Worm (Caenorhabditis elegans) whole organism, L2 larva: ENCODE results near the gene tbc-14.

ENCODE experiments used
- F13H6.1 ChIP-seq: sonication (generic microtip); optimal IDR thresholded peaks from 2 replicates; lab custom pipeline; 2016; ENCODE audit warnings: missing genetic modification characterization, missing compliant biosample characterization
- R02D3.7 ChIP-seq: fragments of 150-350 bp; optimal IDR thresholded peaks from 2 replicates; lab custom pipeline; 2014; ENCODE audit warnings: missing biosample characterization, missing genetic modification characterization
- Y55F3AM.14 ChIP-seq: fragments of 200-800 bp; sonication (Bioruptor generic); optimal IDR thresholded peaks from 2 replicates; lab custom pipeline; 2018; ENCODE audit warnings: mild to moderate bottlenecking, missing genetic modification characterization, missing compliant biosample characterization
- ZK546.5 ChIP-seq: sonication (generic microtip); optimal IDR thresholded peaks from 2 replicates; lab custom pipeline; 2017; ENCODE audit warnings: missing biosample characterization, missing genetic modification characterization
- alr-1 ChIP-seq: fragments of 150-350 bp; optimal IDR thresholded peaks from 2 replicates; lab custom pipeline; 2014; ENCODE audit warnings: missing biosample characterization, missing genetic modification characterization
- aly-2 ChIP-seq: fragments of 150-350 bp; optimal IDR thresholded peaks from 2 replicates; lab custom pipeline; 2014; ENCODE audit warnings: missing biosample characterization, missing genetic modification characterization
- ama-1 ChIP-seq: fragments of 150-350 bp; optimal IDR thresholded peaks from 2 replicates; lab custom pipeline; 2018; ENCODE audit warnings: inconsistent platforms
- ceh-16 ChIP-seq: fragments of 150-350 bp; optimal IDR thresholded peaks from 2 replicates; lab custom pipeline; 2014; ENCODE audit warnings: missing biosample characterization, missing genetic modification characterization
- ceh-82 ChIP-seq: fragments of 150-350 bp; optimal IDR thresholded peaks from 2 replicates; lab custom pipeline; 2014; ENCODE audit warnings: missing biosample characterization, missing genetic modification characterization
- crh-2 ChIP-seq: sonication (generic microtip); optimal IDR thresholded peaks from 2 replicates; lab custom pipeline; 2017; ENCODE audit warnings: missing biosample characterization, missing genetic modification characterization
- dmd-4 ChIP-seq: sonication (generic microtip); optimal IDR thresholded peaks from 2 replicates; lab custom pipeline; 2017; ENCODE audit warnings: missing biosample characterization, missing genetic modification characterization
- elt-1 ChIP-seq: fragments of 150-350 bp; optimal IDR thresholded peaks from 2 replicates; lab custom pipeline; 2014; ENCODE audit warnings: missing biosample characterization, missing genetic modification characterization
- gmeb-1 ChIP-seq: fragments of 150-350 bp; optimal IDR thresholded peaks from 2 replicates; lab custom pipeline; 2014; ENCODE audit warnings: missing biosample characterization, missing genetic modification characterization
- lin-11 ChIP-seq: fragments of 150-350 bp; sonication (generic microtip); optimal IDR thresholded peaks from 2 replicates; lab custom pipeline; 2014; ENCODE audit warnings: missing biosample characterization, missing genetic modification characterization, inconsistent platforms, mixed read lengths
- lin-13 ChIP-seq: fragments of 150-350 bp; optimal IDR thresholded peaks from 2 replicates; lab custom pipeline; 2014; ENCODE audit warnings: missing biosample characterization, missing genetic modification reagents, missing genetic modification characterization
- lin-39 ChIP-seq: fragments of 150-350 bp; optimal IDR thresholded peaks from 2 replicates; lab custom pipeline; 2014; ENCODE audit warnings: missing biosample characterization, missing genetic modification reagents, missing genetic modification characterization
- lsy-2 ChIP-seq, 2 experiments: fragments of 150-350 bp in 1 of 2; sonication (generic microtip) in 1 of 2; optimal IDR thresholded peaks; 2 replicates each; lab custom pipeline; 2014 to 2017; ENCODE audit warnings: missing biosample characterization in 2 of 2, missing genetic modification characterization in 2 of 2
- mab-5 ChIP-seq: fragments of 150-350 bp; optimal IDR thresholded peaks from 2 replicates; lab custom pipeline; 2014; ENCODE audit warnings: missing biosample characterization, missing genetic modification characterization
- mbf-1 ChIP-seq: sonication (generic microtip); optimal IDR thresholded peaks from 2 replicates; lab custom pipeline; 2017; ENCODE audit warnings: missing biosample characterization, missing genetic modification characterization
- mdl-1 ChIP-seq, 2 experiments: fragments of 150-350 bp in 1 of 2; sonication (generic microtip) in 1 of 2; optimal IDR thresholded peaks; 2 replicates each; lab custom pipeline; 2017; ENCODE audit warnings: missing biosample characterization in 2 of 2, missing genetic modification characterization in 2 of 2
- nhr-10 ChIP-seq: sonication (generic microtip); optimal IDR thresholded peaks from 2 replicates; lab custom pipeline; 2017; ENCODE audit warnings: missing biosample characterization, missing genetic modification characterization
- nhr-11 ChIP-seq: fragments of 150-350 bp; optimal IDR thresholded peaks from 2 replicates; lab custom pipeline; 2014; ENCODE audit warnings: missing biosample characterization, missing genetic modification characterization
- nhr-21 ChIP-seq: fragments of 150-350 bp; optimal IDR thresholded peaks from 2 replicates; lab custom pipeline; 2014; ENCODE audit warnings: missing biosample characterization, missing genetic modification characterization
- nhr-23 ChIP-seq: fragments of 150-350 bp; optimal IDR thresholded peaks from 2 replicates; lab custom pipeline; 2014; ENCODE audit warnings: missing biosample characterization, missing genetic modification reagents, missing genetic modification characterization
- nhr-25 ChIP-seq: fragments of 150-350 bp; sonication (generic microtip); optimal IDR thresholded peaks from 3 replicates; lab custom pipeline; 2014; ENCODE audit warnings: missing biosample characterization, missing genetic modification characterization
- peb-1 ChIP-seq: fragments of 150-350 bp; optimal IDR thresholded peaks from 2 replicates; lab custom pipeline; 2014; ENCODE audit warnings: missing biosample characterization, missing genetic modification characterization
- sem-4 ChIP-seq: fragments of 150-350 bp; optimal IDR thresholded peaks from 2 replicates; lab custom pipeline; 2014; ENCODE audit warnings: missing biosample characterization, missing genetic modification reagents, missing genetic modification characterization
- skn-1 ChIP-seq: sonication (generic microtip); optimal IDR thresholded peaks from 2 replicates; lab custom pipeline; 2017; ENCODE audit warnings: missing biosample characterization, missing genetic modification characterization
- sma-9 ChIP-seq, 2 experiments: fragments of 150-350 bp in 1 of 2; sonication (generic microtip) in 1 of 2; optimal IDR thresholded peaks; 2 replicates each; lab custom pipeline; 2014 to 2016; ENCODE audit warnings: missing genetic modification characterization in 2 of 2, mild to moderate bottlenecking in 1 of 2, missing biosample characterization in 1 of 2, missing compliant biosample characterization in 1 of 2, missing genetic modification reagents in 1 of 2, moderate library complexity in 1 of 2
- snpc-4 ChIP-seq: fragments of 150-350 bp; optimal IDR thresholded peaks from 2 replicates; lab custom pipeline; 2014; ENCODE audit warnings: missing biosample characterization, missing genetic modification characterization
- unc-39 ChIP-seq: fragments of 150-350 bp; optimal IDR thresholded peaks from 2 replicates; lab custom pipeline; 2014; ENCODE audit warnings: missing biosample characterization, missing genetic modification characterization
- unc-55 ChIP-seq: fragments of 150-350 bp; sonication (generic microtip); optimal IDR thresholded peaks from 3 replicates; lab custom pipeline; 2014; ENCODE audit warnings: missing biosample characterization, missing genetic modification reagents, missing genetic modification characterization
- unc-62 ChIP-seq: fragments of 150-350 bp; optimal IDR thresholded peaks from 2 replicates; lab custom pipeline; 2014; ENCODE audit warnings: missing biosample characterization, missing genetic modification reagents, missing genetic modification characterization
- ztf-1 ChIP-seq: fragments of 200-800 bp; sonication (Bioruptor generic); conservative IDR thresholded peaks from 2 replicates; pipeline ENCODE4 v1.3.6; 2022; ENCODE audit warnings: missing genetic modification characterization, missing compliant biosample characterization
- ztf-4 ChIP-seq: fragments of 150-350 bp; optimal IDR thresholded peaks from 2 replicates; lab custom pipeline; 2014; ENCODE audit warnings: missing biosample characterization, missing genetic modification characterization

The tbc-14 gene

DNA sequence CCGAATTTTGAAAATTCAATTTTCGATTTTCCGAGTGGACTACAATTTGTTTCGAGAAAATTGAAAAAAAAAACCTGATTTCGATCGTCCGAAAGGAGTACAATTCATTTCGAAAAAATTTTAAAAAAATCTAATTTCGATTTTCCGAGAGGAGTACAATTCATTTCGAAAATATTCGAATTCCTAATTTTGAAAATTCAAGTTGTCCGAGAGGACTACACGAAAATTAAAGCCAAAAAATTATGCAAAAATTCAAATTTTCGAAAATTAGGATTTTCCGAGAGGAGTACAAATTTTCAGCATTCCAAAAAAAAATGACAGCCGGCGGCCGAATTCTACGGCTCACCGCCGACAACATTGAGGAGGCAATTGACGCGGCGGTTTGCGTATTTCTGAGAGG lies 35.1 kb downstream of the tbc-14 start, which contains the start of gene Y48C3A.18:
TSS of gene Y48C3A.18 (plus strand) at position 301 of the 400 bp plus-strand sequence.
- TF ChIP-seq F13H6.1 (tag; lab: Kevin White, UChicago) (no peak), unc-62 (GFP tag; lab: Kevin White, UChicago) (no peak), snpc-4 (tag; lab: Kevin White, UChicago) (no peak), ama-1 (no peak), mbf-1 (tag; lab: Kevin White, UChicago) (no peak), unc-55 (GFP tag; lab: Kevin White, UChicago) (no peak), mdl-1 (tag; optimal IDR thresholded peaks at IDR 0.05; lab: Kevin White, UChicago) (no peak), R02D3.7 (no peak), gmeb-1 (tag; lab: Kevin White, UChicago) (no peak), nhr-10 (tag; lab: Kevin White, UChicago) (no peak), lin-11 (tag; lab: Kevin White, UChicago) (no peak), dmd-4 (tag; lab: Kevin White, UChicago) (no peak), crh-2 (tag; lab: Kevin White, UChicago) (no peak), nhr-11 (tag; lab: Kevin White, UChicago) (no peak), unc-39 (tag; lab: Kevin White, UChicago) (no peak), nhr-21 (tag; lab: Kevin White, UChicago) (no peak), ceh-82 (tag; lab: Kevin White, UChicago) (no peak), lin-13 (GFP tag; lab: Kevin White, UChicago) (no peak), ztf-1 (GFP tag; lab: Robert Waterston, UW) (no peak), alr-1 (tag; lab: Kevin White, UChicago) (no peak)

ce11 chrII:13405840-13406239 lies 41.6 kb downstream of the tbc-14 start, which contains the start of gene efl-2:
Gene efl-2, plus strand, starts transcription at chrII:13406140.
- TF ChIP-seq mbf-1 (tag; lab: Kevin White, UChicago) (no peak), sma-9 (GFP tag; optimal IDR thresholded peaks at IDR 0.05; lab: Kevin White, UChicago) (no peak), sma-9 (tag; optimal IDR thresholded peaks at IDR 0.05; lab: Kevin White, UChicago) (no peak), skn-1 (tag; lab: Kevin White, UChicago) (no peak), aly-2 (tag; lab: Kevin White, UChicago) (no peak), ztf-1 (GFP tag; lab: Robert Waterston, UW) (no peak), lin-11 (tag; lab: Kevin White, UChicago) (no peak), nhr-25 (tag; lab: Kevin White, UChicago) (no peak), mdl-1 (tag; optimal IDR thresholded peaks at IDR 0.05; lab: Kevin White, UChicago) (no peak), Y55F3AM.14 (GFP tag; lab: Kevin White, UChicago) (no peak), unc-55 (GFP tag; lab: Kevin White, UChicago) (no peak), nhr-11 (tag; lab: Kevin White, UChicago) (no peak), nhr-23 (tag; lab: Kevin White, UChicago) (no peak), elt-1 (tag; lab: Kevin White, UChicago) (no peak), ZK546.5 (no peak), nhr-10 (tag; lab: Kevin White, UChicago) (no peak), nhr-21 (tag; lab: Kevin White, UChicago) (no peak), crh-2 (tag; lab: Kevin White, UChicago) (no peak), snpc-4 (tag; lab: Kevin White, UChicago) (no peak)

DNA sequence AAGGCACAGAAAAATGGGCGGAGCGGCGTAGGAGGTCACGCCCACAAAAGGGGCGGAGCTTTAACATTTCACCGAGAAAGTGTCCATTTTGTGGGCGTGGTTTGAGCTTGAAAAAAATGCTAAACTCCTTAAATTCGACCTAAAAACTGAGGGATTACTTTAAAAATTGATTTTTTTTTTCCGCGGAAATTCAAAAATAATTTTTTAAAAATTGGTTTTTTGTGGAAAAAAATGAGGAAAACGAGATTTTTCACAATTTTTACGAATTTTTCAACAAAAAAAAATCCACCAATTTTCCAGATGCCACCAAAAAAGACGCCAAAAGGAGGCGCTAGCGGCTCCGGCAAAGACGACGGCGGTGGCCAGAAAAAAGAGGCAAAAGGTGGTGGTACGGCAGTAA lies 44.7 kb downstream of the tbc-14 start, which contains the start of gene pinn-4:
TSS of gene pinn-4 (plus strand) at position 301 of the 400 bp plus-strand sequence.
- TF ChIP-seq lsy-2 (tag; optimal IDR thresholded peaks at IDR 0.05; lab: Kevin White, UChicago) (no peak), mab-5 (tag; lab: Kevin White, UChicago) (no peak), ceh-82 (tag; lab: Kevin White, UChicago) (no peak), ztf-4 (no peak)

ce11 chrII:13401549-13401948 lies 45.8 kb downstream of the tbc-14 start:
- TF ChIP-seq sem-4 (tag; lab: Kevin White, UChicago) (no peak), nhr-11 (tag; lab: Kevin White, UChicago) (no peak), mab-5 (tag; lab: Kevin White, UChicago) (no peak), lsy-2 (tag; optimal IDR thresholded peaks at IDR 0.05; lab: Kevin White, UChicago) (no peak), lin-39 (tag; lab: Kevin White, UChicago) (no peak), ceh-16 (tag; lab: Kevin White, UChicago) (no peak), ZK546.5 (no peak), unc-55 (GFP tag; lab: Kevin White, UChicago) (no peak), skn-1 (tag; lab: Kevin White, UChicago) (no peak), R02D3.7 (no peak), peb-1 (tag; lab: Kevin White, UChicago) (no peak)
